Fruit fly (Drosophila melanogaster): ENCODE measurements around the gene Ubr3.
A peak's percentile ranks its signal among the peaks of the same experiment; 100 is the strongest.

Ubr3 gene

DNA sequence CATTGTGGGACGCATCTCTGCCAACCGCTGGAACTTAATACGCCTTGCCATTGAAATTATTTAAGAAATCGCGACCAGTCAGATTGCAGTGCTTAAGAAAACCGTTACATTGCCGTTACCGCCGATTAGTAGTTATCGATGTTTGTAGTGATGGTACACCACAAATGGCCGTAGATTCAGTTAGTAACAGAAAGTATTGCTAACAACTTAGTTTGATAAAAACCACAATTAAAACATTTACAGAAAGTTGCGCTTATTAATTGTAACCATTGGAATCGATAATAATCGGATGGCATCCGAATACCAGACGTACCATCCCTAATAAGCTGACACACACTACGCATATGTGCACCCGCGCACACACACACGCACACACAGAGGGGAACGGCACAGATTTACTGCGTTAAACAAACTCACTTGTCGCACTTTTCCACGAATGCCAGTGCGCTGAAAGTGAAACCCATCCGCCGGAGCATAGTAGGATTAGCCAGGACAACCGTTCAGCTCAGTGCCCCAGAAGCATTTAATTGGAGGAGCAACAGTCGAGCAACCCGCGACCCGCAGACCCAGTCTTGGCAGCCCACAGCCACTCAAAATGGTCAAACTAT lies 15.5 kb upstream of the Ubr3 start, which contains the start of the genes hdm and Ykt6 (continued):
- TF ChIP-seq CG31441 (GFP tag; IDR thresholded peaks at IDR 0.05) (no peak; the same call in 1 of the 2 replicates), Taf1 (GFP tag; IDR thresholded peaks at IDR 0.05) (peak; percentile 80; the same call in 1 of the 2 replicates), kah (GFP tag; optimal IDR thresholded peaks at IDR 0.05) (no peak), CG7556 (GFP tag; optimal IDR thresholded peaks at IDR 0.05) (peak; percentile 52), CG2116 (GFP tag; optimal IDR thresholded peaks at IDR 0.05) (peak; percentile 88), CG12744 (GFP tag; optimal IDR thresholded peaks at IDR 0.05) (peak; percentile 58), Dbx (GFP tag; IDR thresholded peaks at IDR 0.05) (peak; percentile 87), Bdp1 (GFP tag; optimal IDR thresholded peaks at IDR 0.05) (peak; percentile 79), CG1024 (GFP tag; IDR thresholded peaks at IDR 0.05) (peak; percentile 56), CG3407 (GFP tag; optimal IDR thresholded peaks at IDR 0.05) (no peak), HLHmδ (GFP tag; optimal IDR thresholded peaks at IDR 0.05) (no peak), pan (optimal IDR thresholded peaks at IDR 0.05) (no peak), pan (GFP tag; optimal IDR thresholded peaks at IDR 0.05 in 1 of 2, IDR thresholded peaks at IDR 0.05 in 1 of 2) (peak in 1 of 2 experiments; percentile 81), pzg (GFP tag; optimal IDR thresholded peaks at IDR 0.05) (peak; percentile 82), chm (GFP tag; IDR thresholded peaks at IDR 0.05) (no peak; the same call in 1 of the 2 replicates), fu2 (GFP tag; optimal IDR thresholded peaks at IDR 0.05) (peak; percentile 70), CG1603 (tag; optimal IDR thresholded peaks at IDR 0.05) (peak; percentile 91), CG6254 (GFP tag; optimal IDR thresholded peaks at IDR 0.05) (peak; percentile 39), onecut (GFP tag; IDR thresholded peaks at IDR 0.05) (peak; percentile 61), kay (GFP tag; optimal IDR thresholded peaks at IDR 0.05) (peak; percentile 79), Ada2b (GFP tag; IDR thresholded peaks at IDR 0.05) (peak; percentile 69), CG34376 (GFP tag; optimal IDR thresholded peaks at IDR 0.05) (peak; percentile 62), Nf-YA (GFP tag; IDR thresholded peaks at IDR 0.05) (peak; percentile 58; the same call in 1 of the 2 replicates), da (GFP tag; optimal IDR thresholded peaks at IDR 0.05) (peak; percentile 26), CG10979 (tag; optimal IDR thresholded peaks at IDR 0.05) (peak; percentile 66), dysf (GFP tag; IDR thresholded peaks at IDR 0.05) (peak; percentile 76; the same call in 1 of the 3 replicates), Hmx (GFP tag; optimal IDR thresholded peaks at IDR 0.05) (peak; percentile 45), CG2678 (tag; optimal IDR thresholded peaks at IDR 0.05) (no peak), CG11696 (GFP tag; IDR thresholded peaks at IDR 0.05) (peak; percentile 37; the same call in 1 of the 2 replicates), z (GFP tag; IDR thresholded peaks at IDR 0.05) (no peak), gsb-n (tag; optimal IDR thresholded peaks at IDR 0.05) (peak; percentile 51), CG4282 (GFP tag; optimal IDR thresholded peaks at IDR 0.05) (peak; percentile 70), Oaz (GFP tag; IDR thresholded peaks at IDR 0.05) (0 out of 2 replicates have a peak, but pooled peaks have one; percentile 40), Ptx1 (GFP tag; IDR thresholded peaks at IDR 0.05) (peak; percentile 87), CG7372 (GFP tag; IDR thresholded peaks at IDR 0.05) (peak; percentile 79), CG3838 (GFP tag; optimal IDR thresholded peaks at IDR 0.05) (no peak), chinmo (GFP tag; IDR thresholded peaks at IDR 0.05; ENCODE audit: partially characterized antibody) (peak; percentile 87; the same call in 3 of the 4 replicates), CG32772 (GFP tag; IDR thresholded peaks at IDR 0.05) (peak; percentile 50; the same call in 1 of the 2 replicates), Kr (GFP tag; optimal IDR thresholded peaks at IDR 0.05) (no peak), CG17568 (GFP tag; optimal IDR thresholded peaks at IDR 0.05) (no peak), CG10565 (GFP tag; optimal IDR thresholded peaks at IDR 0.05) (no peak), Hmr (GFP tag; optimal IDR thresholded peaks at IDR 0.05) (no peak), bcd (GFP tag; optimal IDR thresholded peaks at IDR 0.05) (no peak), CG8281 (tag; optimal IDR thresholded peaks at IDR 0.05) (no peak), CG10321 (GFP tag; IDR thresholded peaks at IDR 0.05) (no peak), bbx (GFP tag; IDR thresholded peaks at IDR 0.05; ENCODE audit: partially characterized antibody) (peak; percentile 91), CG13775 (GFP tag; optimal IDR thresholded peaks at IDR 0.05) (peak; percentile 76), CG3847 (GFP tag; IDR thresholded peaks at IDR 0.05) (peak; percentile 84), knrl (GFP tag; IDR thresholded peaks at IDR 0.05; ENCODE audit: partially characterized antibody) (peak; percentile 94), CG9609 (GFP tag; optimal IDR thresholded peaks at IDR 0.05) (peak; percentile 84)

Data from whole organism, embryonic.